Worm (Caenorhabditis elegans) whole organism, early embryonic: Measurements from ENCODE around the gene T12G3.4.

Source experiments
- ama-1 ChIP-seq: fragments of 150-350 bp; optimal IDR thresholded peaks from 2 replicates; lab custom pipeline; 2014
- hmbx-1 ChIP-seq: sonication (generic microtip); optimal IDR thresholded peaks from 2 replicates; lab custom pipeline; 2016; ENCODE audit warnings: mild to moderate bottlenecking, missing genetic modification characterization, missing compliant biosample characterization
- tbx-37 ChIP-seq: fragments of 200-800 bp; sonication (Bioruptor generic); conservative IDR thresholded peaks from 2 replicates; pipeline ENCODE4 v1.3.6; 2022; ENCODE audit warnings: missing genetic modification reagents, missing genetic modification characterization, missing compliant biosample characterization

- TF ChIP-seq ama-1 (lab: Kevin White, UChicago) (no peak), tbx-37 (GFP tag; lab: Robert Waterston, UW) (no peak), hmbx-1 (tag; lab: Kevin White, UChicago) (no peak)
These were observed 11.1 kb upstream of the T12G3.4 start for ce11 chrIV:12036924-12037323.
